Worm (Caenorhabditis elegans) whole organism, early embryonic: ENCODE data around the gene K08F9.1.

Experiments
- B0310.2 ChIP-seq: sonication (generic microtip); optimal IDR thresholded peaks from 2 replicates; lab custom pipeline; 2016; ENCODE audit warnings: mild to moderate bottlenecking, missing genetic modification characterization, missing compliant biosample characterization
- aly-1 ChIP-seq: sonication (generic microtip); optimal IDR thresholded peaks from 2 replicates; lab custom pipeline; 2016; ENCODE audit warnings: missing genetic modification characterization, missing compliant biosample characterization
- ama-1 ChIP-seq: fragments of 150-350 bp; optimal IDR thresholded peaks from 2 replicates; lab custom pipeline; 2014
- hnd-1 ChIP-seq: sonication (generic microtip); optimal IDR thresholded peaks from 2 replicates; lab custom pipeline; 2016; ENCODE audit warnings: missing genetic modification characterization, missing compliant biosample characterization
- sea-1 ChIP-seq: fragments of 200-800 bp; sonication (Bioruptor generic); conservative IDR thresholded peaks from 2 replicates; pipeline ENCODE4 v1.3.6; 2022; ENCODE audit warnings: missing genetic modification characterization, missing compliant biosample characterization
- tbx-11 ChIP-seq: fragments of 200-800 bp; sonication (Bioruptor generic); IDR thresholded peaks from 2 replicates; pipeline ENCODE4 v1.3.6; 2022; ENCODE audit warnings: missing genetic modification characterization, missing compliant biosample characterization
- tra-4 ChIP-seq: sonication (generic microtip); optimal IDR thresholded peaks from 2 replicates; lab custom pipeline; 2017; ENCODE audit warnings: missing genetic modification characterization, missing compliant biosample characterization

- no peak for TF ChIP-seq tbx-11
- no peak for TF ChIP-seq B0310.2 (tag; lab: Kevin White, UChicago)
- TF ChIP-seq hnd-1 (tag; lab: Kevin White, UChicago), result no peak
- TF ChIP-seq ama-1 (lab: Kevin White, UChicago), result no peak
- no peak for TF ChIP-seq tra-4 (tag; lab: Kevin White, UChicago)
- TF ChIP-seq aly-1 (tag; lab: Kevin White, UChicago), result no peak
- TF ChIP-seq sea-1 (GFP tag; lab: Robert Waterston, UW), result no peak
Measured at ce11 chrV:15179757-15180156, 36.6 kb upstream of the K08F9.1 start, which contains the start of gene T09F5.10.
